Fruit fly (Drosophila melanogaster) whole organism, wandering third instar larva: ENCODE data around the gene CG33003.
A peak's percentile ranks its signal among the peaks of the same experiment; 100 is the strongest.

Source experiments
- Abd-B ChIP-seq: fragments of >200 bp; optimal IDR thresholded peaks from 2 replicates; lab custom pipeline; 2017; ENCODE audit warnings: missing biosample characterization, missing genetic modification characterization
- CG9705 ChIP-seq: fragments of 200-800 bp; sonication (Bioruptor generic); optimal IDR thresholded peaks from 2 replicates; lab custom pipeline; 2018; ENCODE audit warnings: missing biosample characterization, mild to moderate bottlenecking, missing genetic modification characterization
- Dfd ChIP-seq: fragments of >200 bp; optimal IDR thresholded peaks from 2 replicates; lab custom pipeline; 2017; ENCODE audit warnings: missing biosample characterization, missing genetic modification characterization
- Dif ChIP-seq: fragments of 200-275, 200-300 bp; sonication (Bioruptor generic); optimal IDR thresholded peaks from 2 replicates; lab custom pipeline; 2018; ENCODE audit warnings: missing biosample characterization, missing genetic modification characterization; ENCODE audit not compliant: partially characterized antibody
- GATAd ChIP-seq: sonication (Bioruptor generic); optimal IDR thresholded peaks from 2 replicates; lab custom pipeline; 2016; ENCODE audit warnings: missing biosample characterization, missing genetic modification characterization
- HLH106 ChIP-seq: fragments of 200-800 bp; optimal IDR thresholded peaks from 3 replicates; lab custom pipeline; 2019; ENCODE audit warnings: missing biosample characterization, mild to moderate bottlenecking, missing genetic modification characterization, moderate library complexity
- Hnf4 ChIP-seq: fragments of 200-800 bp; sonication (Bioruptor generic); optimal IDR thresholded peaks from 2 replicates; lab custom pipeline; 2016; ENCODE audit warnings: missing biosample characterization, mild to moderate bottlenecking, missing genetic modification characterization
- Hr83 ChIP-seq: fragments of 200-300 bp; sonication (Bioruptor generic); optimal IDR thresholded peaks from 2 replicates; lab custom pipeline; 2016; ENCODE audit warnings: missing biosample characterization, mild to moderate bottlenecking, missing genetic modification characterization, moderate library complexity; ENCODE audit not compliant: poor library complexity, severe bottlenecking
- Jra ChIP-seq: sonication (Bioruptor generic); optimal IDR thresholded peaks from 2 replicates; lab custom pipeline; 2016; ENCODE audit warnings: missing biosample characterization, missing genetic modification characterization
- Mio ChIP-seq: sonication (Bioruptor generic); optimal IDR thresholded peaks from 2 replicates; lab custom pipeline; 2016; ENCODE audit warnings: missing biosample characterization, missing genetic modification characterization
- Myc ChIP-seq: fragments of >200 bp; optimal IDR thresholded peaks from 2 replicates; lab custom pipeline; 2017
- N ChIP-seq: fragments of >200 bp; optimal IDR thresholded peaks from 2 replicates; lab custom pipeline; 2018; ENCODE audit warnings: missing biosample characterization, missing external identifiers, missing genetic modification characterization
- OdsH ChIP-seq: fragments of 200-800 bp; sonication (Bioruptor generic); optimal IDR thresholded peaks from 2 replicates; lab custom pipeline; 2016; ENCODE audit warnings: missing biosample characterization, mild to moderate bottlenecking, missing genetic modification characterization
- Rel ChIP-seq, 2 experiments: fragments of 200-800 bp; sonication (Bioruptor generic) in 1 of 2; optimal IDR thresholded peaks; 2 replicates in 1 of 2; 3 replicates in 1 of 2; lab custom pipeline; 2016 to 2019; ENCODE audit warnings: mild to moderate bottlenecking in 2 of 2, missing biosample characterization in 2 of 2, missing genetic modification characterization in 2 of 2, moderate library complexity in 1 of 2
- Sp1 ChIP-seq: fragments of 200-800 bp; sonication (Bioruptor generic); optimal IDR thresholded peaks from 3 replicates; lab custom pipeline; 2019; ENCODE audit warnings: missing biosample characterization, mild to moderate bottlenecking, missing genetic modification characterization, moderate library complexity
- Vsx2 ChIP-seq: fragments of 200-300, 225-300 bp; sonication (Bioruptor generic); optimal IDR thresholded peaks from 2 replicates; lab custom pipeline; 2018; ENCODE audit warnings: missing biosample characterization, missing genetic modification characterization; ENCODE audit not compliant: partially characterized antibody
- br ChIP-seq: fragments of 200-800 bp; sonication (Bioruptor generic); optimal IDR thresholded peaks from 2 replicates; lab custom pipeline; 2016; ENCODE audit warnings: missing biosample characterization, missing genetic modification characterization
- brk ChIP-seq: fragments of 200-800 bp; sonication (Bioruptor generic); optimal IDR thresholded peaks from 2 replicates; lab custom pipeline; 2016; ENCODE audit warnings: missing biosample characterization, mild to moderate bottlenecking, missing genetic modification characterization
- dl ChIP-seq, 2 experiments: fragments of 175-275, 200-275 bp in 1 of 2; fragments of 200-275 bp in 1 of 2; sonication (Bioruptor generic); optimal IDR thresholded peaks; lab custom pipeline; 2018; ENCODE audit warnings: mild to moderate bottlenecking in 2 of 2, missing biosample characterization in 2 of 2, missing genetic modification characterization in 2 of 2, moderate library complexity in 2 of 2; ENCODE audit not compliant: partially characterized antibody in 2 of 2, insufficient read depth in 1 of 2
- dmrt93B ChIP-seq: fragments of 200-800 bp; sonication (Bioruptor generic); optimal IDR thresholded peaks from 2 replicates; lab custom pipeline; 2018; ENCODE audit warnings: missing biosample characterization, mild to moderate bottlenecking, missing genetic modification characterization
- dsf ChIP-seq: sonication (Bioruptor generic); optimal IDR thresholded peaks from 2 replicates; lab custom pipeline; 2016; ENCODE audit warnings: missing biosample characterization, missing genetic modification characterization, borderline replicate concordance
- ey ChIP-seq: fragments of 200-800 bp; sonication (Bioruptor generic); optimal IDR thresholded peaks from 2 replicates; lab custom pipeline; 2016; ENCODE audit warnings: missing biosample characterization, missing genetic modification characterization
- foxo ChIP-seq, 2 experiments: fragments of 200-800 bp; sonication (Bioruptor generic); optimal IDR thresholded peaks; 2 replicates in 1 of 2; 3 replicates in 1 of 2; lab custom pipeline; 2016 to 2017; ENCODE audit warnings: missing biosample characterization in 2 of 2, missing genetic modification characterization in 2 of 2
- fru ChIP-seq: fragments of 200-800 bp; sonication (Bioruptor generic); optimal IDR thresholded peaks from 3 replicates; lab custom pipeline; 2016; ENCODE audit warnings: missing biosample characterization, mild to moderate bottlenecking, missing genetic modification characterization
- h ChIP-seq: fragments of 200-800 bp; sonication (Bioruptor generic); optimal IDR thresholded peaks from 3 replicates; lab custom pipeline; 2016; ENCODE audit warnings: missing biosample characterization, mild to moderate bottlenecking, missing genetic modification characterization
- jim ChIP-seq: fragments of 175-275, 200-325 bp; sonication (Bioruptor generic); optimal IDR thresholded peaks from 2 replicates; lab custom pipeline; 2016; ENCODE audit warnings: missing biosample characterization, mild to moderate bottlenecking, missing genetic modification characterization
- pan ChIP-seq: fragments of >200 bp; optimal IDR thresholded peaks from 2 replicates; lab custom pipeline; 2017
- psq ChIP-seq: fragments of 200-800 bp; sonication (Bioruptor generic); optimal IDR thresholded peaks from 3 replicates; lab custom pipeline; 2017; ENCODE audit warnings: missing biosample characterization, mild to moderate bottlenecking, missing genetic modification characterization, moderate library complexity
- rgr ChIP-seq: fragments of 200-800 bp; sonication (Bioruptor generic); optimal IDR thresholded peaks from 3 replicates; lab custom pipeline; 2016; ENCODE audit warnings: missing biosample characterization, mild to moderate bottlenecking, missing genetic modification characterization
- sage ChIP-seq: fragments of 200-800 bp; sonication (Bioruptor generic); optimal IDR thresholded peaks from 2 replicates; lab custom pipeline; 2016; ENCODE audit warnings: missing biosample characterization, mild to moderate bottlenecking, missing genetic modification characterization
- usp ChIP-seq: fragments of >200 bp; optimal IDR thresholded peaks from 2 replicates; lab custom pipeline; 2017; ENCODE audit warnings: missing biosample characterization, missing genetic modification characterization
- woc ChIP-seq: sonication (Bioruptor generic); optimal IDR thresholded peaks from 2 replicates; lab custom pipeline; 2016; ENCODE audit warnings: missing biosample characterization, mild to moderate bottlenecking, missing genetic modification characterization

CG33003 gene

dm6 chr2L:4368553-4369268 lies 32.0 kb upstream of the CG33003 start:
- TF ChIP-seq woc: no peak
- no peak for TF ChIP-seq Abd-B (GFP tag; lab: Kevin White, UChicago)
- TF ChIP-seq jim: no peak
- TF ChIP-seq Sp1 (GFP tag; lab: Kevin White, UChicago): no peak
- TF ChIP-seq h (GFP tag; lab: Kevin White, UChicago): no peak
- TF ChIP-seq Dfd (GFP tag; lab: Kevin White, UChicago): no peak
- no peak for TF ChIP-seq sage (GFP tag; lab: Kevin White, UChicago)
- TF ChIP-seq N (GFP tag; lab: Kevin White, UChicago): no peak
- no peak for TF ChIP-seq dmrt93B
- no peak for TF ChIP-seq Rel (GFP tag; optimal IDR thresholded peaks at IDR 0.05; lab: Kevin White, UChicago)
- no peak for TF ChIP-seq Rel (tag; optimal IDR thresholded peaks at IDR 0.05; lab: Kevin White, UChicago)
- no peak for TF ChIP-seq brk (GFP tag; lab: Kevin White, UChicago)
- TF ChIP-seq dl (GFP tag; optimal IDR thresholded peaks at IDR 0.05; lab: Kevin White, UChicago; ENCODE audit: insufficient read depth in 1 of 2, partially characterized antibody in 2 of 2): no peak
- TF ChIP-seq GATAd (GFP tag; lab: Kevin White, UChicago): no peak

- no peak for TF ChIP-seq usp (GFP tag; lab: Kevin White, UChicago)
- TF ChIP-seq, all 38 proteins: peak for 0
These were observed 30.7 kb upstream of the CG33003 start for dm6 chr2L:4370007-4370521.

- TF ChIP-seq dsf (GFP tag; lab: Kevin White, UChicago) (no peak), sage (GFP tag; lab: Kevin White, UChicago) (no peak), Jra (GFP tag; lab: Kevin White, UChicago) (no peak), dl (GFP tag; optimal IDR thresholded peaks at IDR 0.05; lab: Kevin White, UChicago; ENCODE audit: insufficient read depth in 1 of 2, partially characterized antibody in 2 of 2) (peak in 1 of 2 experiments; percentile 7), fru (GFP tag; lab: Kevin White, UChicago) (no peak), rgr (GFP tag; lab: Kevin White, UChicago) (no peak), jim (no peak), pan (lab: Kevin White, UChicago) (no peak), Mio (GFP tag; lab: Kevin White, UChicago) (no peak)
These were observed 30.2 kb upstream of the CG33003 start for dm6 chr2L:4370592-4370991.

dm6 chr2L:4371516-4372136 lies 29.1 kb upstream of the CG33003 start:
- TF ChIP-seq ey (GFP tag; lab: Kevin White, UChicago): peak; percentile 37
- no peak for TF ChIP-seq GATAd (GFP tag; lab: Kevin White, UChicago)
- peak; percentile 27 for TF ChIP-seq dmrt93B
- peak; percentile 73 for TF ChIP-seq HLH106
- TF ChIP-seq Sp1 (GFP tag; lab: Kevin White, UChicago): peak; percentile 76
- TF ChIP-seq Hr83 (GFP tag; lab: Kevin White, UChicago): peak; percentile 68
- TF ChIP-seq Jra (GFP tag; lab: Kevin White, UChicago): peak; percentile 41
- peak; percentile 52 for TF ChIP-seq fru (GFP tag; lab: Kevin White, UChicago)
- TF ChIP-seq N (GFP tag; lab: Kevin White, UChicago): peak; percentile 50
- TF ChIP-seq h (GFP tag; lab: Kevin White, UChicago): peak; percentile 66
- TF ChIP-seq Dif (GFP tag; lab: Kevin White, UChicago): peak; percentile 58
- no peak for TF ChIP-seq pan (lab: Kevin White, UChicago)
- TF ChIP-seq CG9705 (GFP tag; lab: Kevin White, UChicago): peak; percentile 37
- peak in 1 of 2 experiments; percentile 24 for TF ChIP-seq dl (GFP tag; optimal IDR thresholded peaks at IDR 0.05; lab: Kevin White, UChicago; ENCODE audit: insufficient read depth in 1 of 2, partially characterized antibody in 2 of 2)
- TF ChIP-seq brk (GFP tag; lab: Kevin White, UChicago): no peak
- TF ChIP-seq rgr (GFP tag; lab: Kevin White, UChicago): peak; percentile 67
- TF ChIP-seq Myc (lab: Kevin White, UChicago): no peak
- peak in 1 of 2 experiments; percentile 72 for TF ChIP-seq foxo (GFP tag; optimal IDR thresholded peaks at IDR 0.05; lab: Kevin White, UChicago)
- no peak for TF ChIP-seq Abd-B (GFP tag; lab: Kevin White, UChicago)
- TF ChIP-seq psq: peak; percentile 68
- peak; percentile 74 for TF ChIP-seq woc
- peak; percentile 67 for TF ChIP-seq OdsH (GFP tag; lab: Kevin White, UChicago)
- TF ChIP-seq br (GFP tag; lab: Kevin White, UChicago): peak; percentile 57
- TF ChIP-seq Vsx2 (GFP tag; lab: Kevin White, UChicago): peak; percentile 65
- peak; percentile 30 for TF ChIP-seq sage (GFP tag; lab: Kevin White, UChicago)
- peak; percentile 17 for TF ChIP-seq Hnf4
